Fruit fly (Drosophila melanogaster): ENCODE results near the gene CG13898.

CG13898 gene

DNA sequence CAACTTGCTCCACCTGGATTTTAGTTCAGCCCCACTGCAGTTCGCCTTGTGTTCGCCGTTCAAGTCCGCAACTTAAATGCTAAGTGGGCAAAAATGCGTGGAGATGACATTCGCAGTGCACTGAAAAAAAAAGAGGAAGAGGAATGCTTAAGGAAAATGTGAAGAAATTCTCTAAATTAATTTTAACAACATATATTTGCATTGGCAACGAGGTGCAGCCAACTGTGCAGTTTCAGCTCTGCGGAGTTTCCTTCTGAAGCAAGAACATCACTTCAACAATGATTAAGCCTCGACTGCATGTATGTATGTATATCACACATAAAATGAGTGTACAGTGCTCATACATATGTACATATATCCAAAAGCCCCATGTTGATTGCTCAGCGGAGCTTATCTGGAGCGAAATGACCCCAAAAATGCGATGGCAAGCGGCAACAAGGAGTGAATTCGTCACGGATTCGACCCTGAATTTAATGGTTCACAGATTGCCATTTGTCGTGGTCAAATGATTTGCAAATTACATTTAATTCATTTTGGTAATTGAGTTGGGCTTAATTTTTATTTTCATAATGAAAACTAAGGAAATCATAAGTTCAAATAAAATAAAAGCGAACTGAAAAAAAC lies 17.2 kb upstream of the CG13898 start:
- no peak for TF ChIP-seq Hr96 (GFP tag; optimal IDR thresholded peaks at IDR 0.05)
- no peak for TF ChIP-seq Mnt (GFP tag; optimal IDR thresholded peaks at IDR 0.05)
- TF ChIP-seq ovo (GFP tag; optimal IDR thresholded peaks at IDR 0.05) = no peak
- TF ChIP-seq CG12768 (GFP tag; optimal IDR thresholded peaks at IDR 0.05) = no peak
- no peak for TF ChIP-seq CG5204 (GFP tag; optimal IDR thresholded peaks at IDR 0.05)
- no peak for TF ChIP-seq cnc (optimal IDR thresholded peaks at IDR 0.05)
- no peak for TF ChIP-seq CG7101 (tag; optimal IDR thresholded peaks at IDR 0.05)
- no peak for TF ChIP-seq CG1620 (GFP tag; optimal IDR thresholded peaks at IDR 0.05)
- TF ChIP-seq pad (GFP tag; optimal IDR thresholded peaks at IDR 0.05) = no peak
- TF ChIP-seq bab1 (GFP tag; optimal IDR thresholded peaks at IDR 0.05) = no peak
- TF ChIP-seq toe (GFP tag; optimal IDR thresholded peaks at IDR 0.05) = no peak
- no peak for TF ChIP-seq CG14711 (tag; optimal IDR thresholded peaks at IDR 0.05)
- no peak for TF ChIP-seq tj (GFP tag; optimal IDR thresholded peaks at IDR 0.05)

DNA sequence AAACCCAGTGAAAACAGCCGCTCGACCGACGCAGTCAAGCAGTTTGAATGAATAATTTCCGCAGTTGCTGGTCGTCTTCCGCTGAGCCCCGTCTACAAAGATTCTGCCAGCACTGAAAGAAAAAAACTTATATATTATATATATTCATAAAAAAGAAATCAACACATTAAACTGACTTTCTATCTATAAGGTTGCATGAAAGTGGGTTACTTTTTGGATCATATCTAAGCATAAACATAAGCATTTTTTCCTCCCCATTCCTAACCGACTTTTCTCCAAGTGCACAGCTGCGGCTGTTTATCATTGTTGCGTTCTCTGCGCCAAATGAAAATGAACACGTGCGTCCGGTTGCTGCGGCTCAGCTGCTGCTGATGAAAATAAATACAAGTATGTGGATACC lies 16.5 kb upstream of the CG13898 start:
- TF ChIP-seq CG5204 (GFP tag; optimal IDR thresholded peaks at IDR 0.05) (peak; percentile 12), Clk (GFP tag; optimal IDR thresholded peaks at IDR 0.05) (no peak), Crg-1 (GFP tag; optimal IDR thresholded peaks at IDR 0.05) (no peak), kay (GFP tag; ENCODE audit: borderline replicate concordance) (no peak), CG7045 (GFP tag; optimal IDR thresholded peaks at IDR 0.05) (peak; percentile 26), CG14711 (tag; optimal IDR thresholded peaks at IDR 0.05) (peak; percentile 45), Hr96 (GFP tag; optimal IDR thresholded peaks at IDR 0.05) (no peak), CG7101 (tag; optimal IDR thresholded peaks at IDR 0.05) (peak; percentile 15), bab1 (GFP tag; optimal IDR thresholded peaks at IDR 0.05) (peak; percentile 41), CG33017 (tag; optimal IDR thresholded peaks at IDR 0.05) (peak; percentile 11), cnc (optimal IDR thresholded peaks at IDR 0.05) (no peak)

DNA sequence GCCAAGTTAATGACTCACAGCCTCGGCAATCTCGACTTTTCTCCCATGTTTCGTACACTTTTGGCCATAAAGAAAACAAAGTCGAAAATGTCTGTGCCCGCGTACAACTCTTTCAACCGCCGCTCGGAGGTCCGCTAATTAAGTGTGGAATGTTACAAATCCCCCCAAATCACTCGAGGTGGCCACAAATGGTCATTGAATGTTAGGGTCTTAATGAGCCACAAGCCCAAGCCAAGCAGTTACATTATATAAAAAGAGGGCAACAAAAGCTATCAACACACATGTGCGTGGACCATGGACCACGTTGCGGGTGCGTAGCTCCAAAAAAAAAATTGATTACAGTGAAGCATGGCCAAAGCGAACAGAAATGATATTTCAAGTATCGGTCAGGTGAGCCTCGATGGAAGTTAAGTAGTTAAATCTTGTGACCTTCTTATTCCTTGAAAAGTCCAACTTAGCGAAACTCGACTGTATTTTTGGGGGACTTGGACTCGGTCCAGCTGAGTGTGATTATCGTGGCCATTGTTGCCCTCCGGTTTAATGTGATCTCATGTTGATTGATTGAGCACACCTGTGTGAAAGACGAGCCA lies 15.5 kb upstream of the CG13898 start:
- TF ChIP-seq CG14711 (tag; optimal IDR thresholded peaks at IDR 0.05) = no peak
- TF ChIP-seq kay (GFP tag; ENCODE audit: borderline replicate concordance) = no peak
- no peak for TF ChIP-seq Mnt (GFP tag; optimal IDR thresholded peaks at IDR 0.05)
- no peak for TF ChIP-seq CG11617 (GFP tag; optimal IDR thresholded peaks at IDR 0.05)
- no peak for TF ChIP-seq Hr96 (GFP tag; optimal IDR thresholded peaks at IDR 0.05)
- no peak for TF ChIP-seq Crg-1 (GFP tag; optimal IDR thresholded peaks at IDR 0.05)
- no peak for TF ChIP-seq Clk (GFP tag; optimal IDR thresholded peaks at IDR 0.05)
- TF ChIP-seq toe (GFP tag; optimal IDR thresholded peaks at IDR 0.05) = no peak
- TF ChIP-seq ovo (GFP tag; optimal IDR thresholded peaks at IDR 0.05) = no peak
- TF ChIP-seq CG7045 (GFP tag; optimal IDR thresholded peaks at IDR 0.05) = no peak
- TF ChIP-seq bab1 (GFP tag; optimal IDR thresholded peaks at IDR 0.05) = no peak
- no peak for TF ChIP-seq CG12768 (GFP tag; optimal IDR thresholded peaks at IDR 0.05)
- no peak for TF ChIP-seq pad (GFP tag; optimal IDR thresholded peaks at IDR 0.05)
- TF ChIP-seq CG33017 (tag; optimal IDR thresholded peaks at IDR 0.05) = no peak
- TF ChIP-seq CG7101 (tag; optimal IDR thresholded peaks at IDR 0.05) = no peak
- TF ChIP-seq cnc (optimal IDR thresholded peaks at IDR 0.05) = no peak
- TF ChIP-seq CG1620 (GFP tag; optimal IDR thresholded peaks at IDR 0.05) = no peak
- TF ChIP-seq tj (GFP tag; optimal IDR thresholded peaks at IDR 0.05) = no peak
- no peak for TF ChIP-seq CG5204 (GFP tag; optimal IDR thresholded peaks at IDR 0.05)
- no peak for TF ChIP-seq cic (GFP tag; optimal IDR thresholded peaks at IDR 0.05)

DNA sequence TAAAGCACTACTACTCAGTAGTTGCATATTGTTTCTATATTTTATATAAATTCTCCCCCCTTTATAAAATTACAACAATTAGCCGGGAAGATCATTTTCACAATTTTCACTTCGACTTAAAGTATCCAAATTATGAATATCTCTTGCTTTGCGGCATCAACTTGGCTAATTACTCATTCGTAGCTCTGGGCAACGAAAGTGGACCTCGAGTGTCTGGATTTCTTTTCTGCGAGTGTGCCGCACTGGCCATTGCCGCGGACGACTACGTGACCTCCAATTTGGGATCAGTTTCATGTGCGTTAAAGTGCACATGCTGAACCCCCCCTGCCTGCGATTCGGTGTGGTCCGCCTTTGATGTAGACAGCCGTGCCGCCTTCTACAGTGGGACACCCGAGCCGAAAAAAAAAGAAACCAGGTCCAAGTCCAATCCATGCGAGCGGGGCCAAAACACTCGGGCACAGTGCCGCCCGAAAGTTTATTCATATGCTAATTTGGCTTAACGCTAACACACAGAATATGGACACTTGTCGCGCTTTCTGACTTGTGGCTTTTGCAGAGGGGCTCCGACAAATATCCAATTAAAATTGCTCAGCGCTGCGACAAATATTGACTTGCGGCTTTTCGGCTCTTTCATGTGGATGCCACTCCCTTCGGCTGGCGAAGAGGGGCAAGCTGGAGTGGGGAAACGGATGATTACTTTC lies 14.7 kb upstream of the CG13898 start:
- no peak for TF ChIP-seq CG14711 (tag; optimal IDR thresholded peaks at IDR 0.05)
- no peak for TF ChIP-seq CG12768 (GFP tag; optimal IDR thresholded peaks at IDR 0.05)
- no peak for TF ChIP-seq CG7045 (GFP tag; optimal IDR thresholded peaks at IDR 0.05)
- TF ChIP-seq CG33017 (tag; optimal IDR thresholded peaks at IDR 0.05) = no peak

DNA sequence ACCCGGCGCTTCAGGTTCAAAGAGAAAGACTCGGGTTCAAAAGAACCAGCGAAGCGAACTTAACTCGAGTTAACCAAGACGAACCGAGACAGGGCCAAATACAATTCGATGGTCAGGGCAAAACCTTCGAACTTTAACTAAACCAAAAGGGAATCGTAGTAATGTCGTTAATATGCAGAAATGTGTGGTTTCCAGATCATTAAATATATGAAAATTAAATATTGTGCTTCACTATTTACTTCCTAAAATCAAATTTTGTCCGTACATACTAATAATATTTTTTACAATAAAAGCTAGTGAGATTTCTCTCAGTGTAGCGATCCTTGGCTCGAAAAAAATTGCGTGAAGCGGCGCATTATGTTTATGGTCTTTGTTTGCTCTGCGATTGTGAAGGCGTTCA lies 13.9 kb upstream of the CG13898 start:
- TF ChIP-seq CG11617 (GFP tag; optimal IDR thresholded peaks at IDR 0.05) = no peak
- no peak for TF ChIP-seq cic (GFP tag; optimal IDR thresholded peaks at IDR 0.05)
- no peak for TF ChIP-seq cnc (optimal IDR thresholded peaks at IDR 0.05)
- TF ChIP-seq toe (GFP tag; optimal IDR thresholded peaks at IDR 0.05) = no peak
- no peak for TF ChIP-seq CG33017 (tag; optimal IDR thresholded peaks at IDR 0.05)
- no peak for TF ChIP-seq Clk (GFP tag; optimal IDR thresholded peaks at IDR 0.05)
- no peak for TF ChIP-seq pad (GFP tag; optimal IDR thresholded peaks at IDR 0.05)
- TF ChIP-seq CG5204 (GFP tag; optimal IDR thresholded peaks at IDR 0.05) = no peak
- TF ChIP-seq tj (GFP tag; optimal IDR thresholded peaks at IDR 0.05) = no peak

All from whole organism, adult.